Worm (Caenorhabditis elegans): ENCODE data around the gene M176.5.

- TF ChIP-seq ztf-11 (tag; optimal IDR thresholded peaks at IDR 0.05) (no peak), snpc-4 (tag; optimal IDR thresholded peaks at IDR 0.05) (no peak), unc-62 (GFP tag; optimal IDR thresholded peaks at IDR 0.05) (no peak), lin-13 (tag; optimal IDR thresholded peaks at IDR 0.05) (no peak), lin-32 (GFP tag; optimal IDR thresholded peaks at IDR 0.05) (no peak), ceh-83 (GFP tag; optimal IDR thresholded peaks at IDR 0.05) (no peak), nhr-2 (tag; optimal IDR thresholded peaks at IDR 0.05) (no peak), ces-1 (GFP tag; optimal IDR thresholded peaks at IDR 0.05) (no peak), elt-3 (tag; optimal IDR thresholded peaks at IDR 0.05) (no peak), zip-8 (tag; optimal IDR thresholded peaks at IDR 0.05) (no peak), pha-4 (tag; optimal IDR thresholded peaks at IDR 0.05) (no peak), mep-1 (tag; optimal IDR thresholded peaks at IDR 0.05) (no peak), nhr-28 (tag; optimal IDR thresholded peaks at IDR 0.05) (no peak), nhr-12 (tag; optimal IDR thresholded peaks at IDR 0.05) (no peak)
These were observed at the start of gene M176.5 for ce11 chrII:9427644-9428043.
